Worm (Caenorhabditis elegans): Measurements from ENCODE around the gene tin-9.2.

Gene tin-9.2

DNA sequence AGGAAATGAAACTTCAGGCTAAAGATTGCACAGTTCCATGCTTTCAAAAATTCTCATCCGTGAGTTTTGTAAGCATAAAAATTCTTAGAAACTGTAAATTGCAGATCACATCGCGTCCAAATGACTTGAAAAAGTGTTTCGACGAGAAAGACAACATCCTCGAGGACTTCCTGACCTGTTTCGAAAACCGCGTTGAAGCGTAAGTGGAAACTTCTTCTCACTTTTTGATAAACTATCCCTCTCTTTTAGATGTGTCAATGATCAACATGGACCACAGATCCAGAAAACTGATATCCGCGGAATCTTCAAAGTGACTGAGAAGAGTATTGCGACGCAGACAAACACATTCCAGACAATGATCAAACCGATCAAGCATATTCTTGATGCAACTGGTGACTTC, 17.9 kb upstream of the tin-9.2 start:
- TF ChIP-seq nhr-25 (tag; optimal IDR thresholded peaks at IDR 0.05) (peak; percentile 7), unc-39 (tag; optimal IDR thresholded peaks at IDR 0.05) (no peak)

DNA sequence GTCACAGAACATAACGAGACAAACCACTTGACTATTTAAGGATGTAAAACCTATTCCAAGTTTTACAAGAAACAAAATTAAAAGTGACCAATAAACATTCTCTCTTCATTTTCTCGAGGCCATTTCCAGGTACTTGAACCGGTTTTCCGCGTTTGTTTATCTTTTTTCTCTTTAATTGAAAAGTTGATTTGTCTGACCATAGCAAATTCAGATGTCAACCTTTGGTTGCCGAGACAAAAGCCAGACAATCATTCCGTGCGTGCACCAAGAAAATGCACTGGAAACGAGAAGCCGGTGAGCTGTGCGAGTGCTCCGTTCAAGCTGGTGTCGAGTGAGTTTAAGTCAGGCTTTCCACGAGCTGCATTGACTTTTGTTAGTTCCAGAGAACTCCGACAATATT, 16.7 kb upstream of the tin-9.2 start:
- TF ChIP-seq egl-5 (tag; optimal IDR thresholded peaks at IDR 0.05) (no peak), fos-1 (tag; optimal IDR thresholded peaks at IDR 0.05) (no peak), nhr-67 (tag; optimal IDR thresholded peaks at IDR 0.05) (no peak), nhr-23 (tag; optimal IDR thresholded peaks at IDR 0.05) (peak; percentile 6), ceh-16 (tag; optimal IDR thresholded peaks at IDR 0.05) (no peak), R02D3.7 (tag; optimal IDR thresholded peaks at IDR 0.05) (no peak), zag-1 (tag; optimal IDR thresholded peaks at IDR 0.05) (no peak), nhr-25 (tag; optimal IDR thresholded peaks at IDR 0.05) (peak; percentile 38), nhr-76 (tag; optimal IDR thresholded peaks at IDR 0.05) (no peak), nhr-28 (tag; optimal IDR thresholded peaks at IDR 0.05) (no peak), daf-12 (tag; optimal IDR thresholded peaks at IDR 0.05) (no peak), lsy-12 (tag; optimal IDR thresholded peaks at IDR 0.05) (no peak), elt-2 (tag; optimal IDR thresholded peaks at IDR 0.05) (no peak), fkh-10 (GFP tag; optimal IDR thresholded peaks at IDR 0.05) (no peak), ama-1 (optimal IDR thresholded peaks at IDR 0.05) (peak; percentile 61), fkh-2 (tag; optimal IDR thresholded peaks at IDR 0.05) (no peak), sea-2 (GFP tag; optimal IDR thresholded peaks at IDR 0.05) (no peak), mdl-1 (tag; optimal IDR thresholded peaks at IDR 0.05) (no peak), mml-1 (tag; optimal IDR thresholded peaks at IDR 0.05) (no peak)

DNA sequence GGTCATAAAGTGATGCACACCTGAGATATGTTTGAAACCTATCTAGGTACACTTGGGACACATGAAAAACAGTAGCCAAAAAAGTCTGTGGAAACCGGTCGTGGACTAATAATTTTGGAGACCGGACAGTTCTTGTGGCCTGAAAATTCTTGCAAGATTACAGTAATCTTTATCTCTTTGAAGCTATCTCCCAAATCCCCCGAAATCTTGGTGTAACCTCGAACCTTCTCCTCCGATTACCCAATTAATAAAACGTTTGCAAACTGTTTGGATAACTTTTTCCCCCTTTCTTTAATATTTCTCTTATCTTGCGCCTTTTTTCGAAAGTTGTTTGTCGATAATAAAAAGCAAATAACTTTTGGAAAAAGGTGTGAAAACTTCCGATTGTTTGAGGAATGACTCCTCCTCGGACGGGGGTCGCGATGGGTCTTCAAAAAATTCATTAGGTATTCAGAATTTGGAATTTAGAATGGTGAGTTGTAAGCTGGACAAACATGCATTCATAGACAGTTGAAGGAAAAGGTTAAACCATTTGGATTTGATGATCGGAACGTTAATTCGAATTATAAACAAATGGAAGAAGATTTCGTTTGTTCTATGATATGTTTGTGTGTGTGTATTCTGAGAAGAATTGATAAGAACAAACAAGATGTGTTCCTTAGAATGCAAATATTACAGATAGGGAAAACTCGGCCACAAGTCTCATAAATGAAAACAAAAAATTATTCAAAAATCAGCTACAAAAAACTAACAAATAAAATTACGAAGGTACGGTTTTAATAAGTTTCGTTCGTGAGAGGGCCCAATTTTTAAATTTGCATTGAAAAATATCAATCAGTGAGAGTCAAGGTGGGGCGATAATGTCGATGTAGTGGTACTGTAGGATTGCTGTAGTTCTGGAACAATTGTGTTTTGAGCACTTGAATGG, 15.7 kb upstream of the tin-9.2 start:
- TF ChIP-seq egl-27 (tag; optimal IDR thresholded peaks at IDR 0.05) (no peak), pqm-1 (tag; optimal IDR thresholded peaks at IDR 0.05) (no peak), nhr-43 (tag; optimal IDR thresholded peaks at IDR 0.05; ENCODE audit: poor library complexity, severe bottlenecking) (peak; percentile 82), nhr-237 (tag; optimal IDR thresholded peaks at IDR 0.05) (no peak), elt-2 (tag; optimal IDR thresholded peaks at IDR 0.05) (no peak), egl-5 (tag; optimal IDR thresholded peaks at IDR 0.05) (no peak), ZK546.5 (tag; optimal IDR thresholded peaks at IDR 0.05) (no peak), R02D3.7 (tag; optimal IDR thresholded peaks at IDR 0.05) (no peak), fkh-2 (tag; optimal IDR thresholded peaks at IDR 0.05) (no peak), fkh-10 (GFP tag; optimal IDR thresholded peaks at IDR 0.05) (no peak), mml-1 (tag; optimal IDR thresholded peaks at IDR 0.05) (no peak), hmg-11 (tag; optimal IDR thresholded peaks at IDR 0.05) (no peak), ztf-4 (tag; optimal IDR thresholded peaks at IDR 0.05) (peak; percentile 55), elt-3 (tag; optimal IDR thresholded peaks at IDR 0.05) (peak in 1 of 3 experiments; percentile 38), nhr-25 (tag; optimal IDR thresholded peaks at IDR 0.05) (peak; percentile 3), pha-4 (tag; optimal IDR thresholded peaks at IDR 0.05) (peak; percentile 24), ztf-11 (tag; optimal IDR thresholded peaks at IDR 0.05) (no peak), nhr-12 (tag; optimal IDR thresholded peaks at IDR 0.05) (no peak), nhr-28 (tag; optimal IDR thresholded peaks at IDR 0.05) (no peak), nhr-77 (tag; optimal IDR thresholded peaks at IDR 0.05) (no peak), nhr-11 (tag; optimal IDR thresholded peaks at IDR 0.05) (no peak), snpc-4 (tag; optimal IDR thresholded peaks at IDR 0.05) (no peak), ama-1 (optimal IDR thresholded peaks at IDR 0.05) (peak; percentile 86), lsy-12 (tag; optimal IDR thresholded peaks at IDR 0.05) (peak; percentile 45), elt-1 (tag; optimal IDR thresholded peaks at IDR 0.05) (no peak)

DNA sequence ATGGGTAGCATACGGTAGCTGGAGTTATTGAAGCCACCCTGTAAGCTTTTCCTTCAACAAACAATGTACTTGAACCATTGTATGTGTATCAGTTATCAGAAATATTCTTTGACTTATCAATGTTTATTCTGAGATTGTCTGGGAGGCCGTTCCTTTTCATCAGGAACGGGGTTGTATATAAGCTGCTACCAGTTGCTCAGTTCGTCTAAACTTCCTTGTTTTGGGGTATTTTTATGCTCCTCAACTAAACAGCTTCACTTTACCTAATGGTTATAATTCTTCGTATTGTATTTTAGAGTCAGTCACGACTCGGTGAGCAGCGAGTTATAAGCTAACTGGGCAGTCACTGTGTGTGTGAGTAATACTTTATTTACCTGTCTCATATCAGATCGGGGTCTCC, 13.1 kb upstream of the tin-9.2 start:
- TF ChIP-seq nhr-76 (tag; optimal IDR thresholded peaks at IDR 0.05) (no peak), fkh-2 (tag; optimal IDR thresholded peaks at IDR 0.05) (no peak), pha-4 (tag; optimal IDR thresholded peaks at IDR 0.05) (peak; percentile 17), nhr-23 (tag; optimal IDR thresholded peaks at IDR 0.05) (no peak), nhr-12 (tag; optimal IDR thresholded peaks at IDR 0.05) (no peak), egl-27 (tag; optimal IDR thresholded peaks at IDR 0.05) (no peak), jun-1 (tag; optimal IDR thresholded peaks at IDR 0.05) (no peak), nhr-43 (tag; optimal IDR thresholded peaks at IDR 0.05; ENCODE audit: poor library complexity, severe bottlenecking) (no peak)
